Worm (Caenorhabditis elegans) whole organism, early embryonic: ENCODE data around the gene osm-6.

Experiments
- B0310.2 ChIP-seq: sonication (generic microtip); optimal IDR thresholded peaks from 2 replicates; lab custom pipeline; 2016; ENCODE audit warnings: mild to moderate bottlenecking, missing genetic modification characterization, missing compliant biosample characterization
- F13C5.2 ChIP-seq: sonication (generic microtip); optimal IDR thresholded peaks from 2 replicates; lab custom pipeline; 2017; ENCODE audit warnings: mild to moderate bottlenecking, missing genetic modification characterization, inconsistent platforms, missing compliant biosample characterization
- aly-1 ChIP-seq: sonication (generic microtip); optimal IDR thresholded peaks from 2 replicates; lab custom pipeline; 2016; ENCODE audit warnings: missing genetic modification characterization, missing compliant biosample characterization
- ama-1 ChIP-seq: fragments of 150-350 bp; optimal IDR thresholded peaks from 2 replicates; lab custom pipeline; 2014
- ceh-13 ChIP-seq: fragments of 200-800 bp; sonication (Bioruptor generic); optimal IDR thresholded peaks from 2 replicates; lab custom pipeline; 2018; ENCODE audit warnings: mild to moderate bottlenecking, missing genetic modification characterization, missing compliant biosample characterization
- ceh-36 ChIP-seq: sonication (generic microtip); optimal IDR thresholded peaks from 2 replicates; lab custom pipeline; 2016; ENCODE audit warnings: missing genetic modification characterization, inconsistent platforms, missing compliant biosample characterization
- ets-7 ChIP-seq: sonication (generic microtip); optimal IDR thresholded peaks from 2 replicates; lab custom pipeline; 2016; ENCODE audit warnings: missing genotype, missing genetic modification characterization, missing compliant biosample characterization
- flt-1 ChIP-seq: fragments of 200-800 bp; sonication (Bioruptor generic); IDR thresholded peaks from 2 replicates; pipeline ENCODE4 v1.3.6; 2022; ENCODE audit warnings: missing genetic modification characterization, missing compliant biosample characterization
- hmbx-1 ChIP-seq: sonication (generic microtip); optimal IDR thresholded peaks from 2 replicates; lab custom pipeline; 2016; ENCODE audit warnings: mild to moderate bottlenecking, missing genetic modification characterization, missing compliant biosample characterization
- hmg-4 ChIP-seq: fragments of 200-800 bp; sonication (Bioruptor generic); optimal IDR thresholded peaks from 2 replicates; lab custom pipeline; 2018; ENCODE audit warnings: mild to moderate bottlenecking, missing genetic modification characterization, missing compliant biosample characterization
- hnd-1 ChIP-seq: sonication (generic microtip); optimal IDR thresholded peaks from 2 replicates; lab custom pipeline; 2016; ENCODE audit warnings: missing genetic modification characterization, missing compliant biosample characterization
- pes-1 ChIP-seq: fragments of 200-800 bp; sonication (Bioruptor generic); IDR thresholded peaks from 2 replicates; pipeline ENCODE4 v1.3.6; 2022; ENCODE audit warnings: missing genetic modification reagents, missing genetic modification characterization, missing compliant biosample characterization
- scrt-1 ChIP-seq: fragments of 200-800 bp; sonication (Bioruptor generic); IDR thresholded peaks from 2 replicates; pipeline ENCODE4 v1.3.6; 2022; ENCODE audit warnings: missing genetic modification characterization, missing compliant biosample characterization
- sea-1 ChIP-seq: fragments of 200-800 bp; sonication (Bioruptor generic); conservative IDR thresholded peaks from 2 replicates; pipeline ENCODE4 v1.3.6; 2022; ENCODE audit warnings: missing genetic modification characterization, missing compliant biosample characterization
- tbx-11 ChIP-seq: fragments of 200-800 bp; sonication (Bioruptor generic); IDR thresholded peaks from 2 replicates; pipeline ENCODE4 v1.3.6; 2022; ENCODE audit warnings: missing genetic modification characterization, missing compliant biosample characterization
- tbx-37 ChIP-seq: fragments of 200-800 bp; sonication (Bioruptor generic); conservative IDR thresholded peaks from 2 replicates; pipeline ENCODE4 v1.3.6; 2022; ENCODE audit warnings: missing genetic modification reagents, missing genetic modification characterization, missing compliant biosample characterization
- tra-4 ChIP-seq: sonication (generic microtip); optimal IDR thresholded peaks from 2 replicates; lab custom pipeline; 2017; ENCODE audit warnings: missing genetic modification characterization, missing compliant biosample characterization

The osm-6 gene

ce11 chrV:11902161-11902560 lies 25.1 kb downstream of the osm-6 start:
- TF ChIP-seq scrt-1: no peak
- TF ChIP-seq flt-1: no peak
- TF ChIP-seq ets-7: no peak
- no peak for TF ChIP-seq aly-1 (tag; lab: Kevin White, UChicago)
- TF ChIP-seq sea-1: no peak

- no peak for TF ChIP-seq hmg-4 (GFP tag; lab: Kevin White, UChicago)
- TF ChIP-seq tra-4 (tag; lab: Kevin White, UChicago): no peak
- TF ChIP-seq ama-1 (lab: Kevin White, UChicago): no peak
These were observed 26.0 kb downstream of the osm-6 start for ce11 chrV:11901260-11901659.

ce11 chrV:11900127-11900526 lies 27.1 kb downstream of the osm-6 start:
- TF ChIP-seq B0310.2 (tag; lab: Kevin White, UChicago) (no peak), pes-1 (GFP tag; lab: Robert Waterston, UW) (no peak), tbx-37 (GFP tag; lab: Robert Waterston, UW) (no peak), F13C5.2 (tag; lab: Kevin White, UChicago) (no peak), sea-1 (no peak), tra-4 (tag; lab: Kevin White, UChicago) (no peak), flt-1 (no peak), ceh-13 (GFP tag; lab: Kevin White, UChicago) (no peak), tbx-11 (no peak), hmbx-1 (tag; lab: Kevin White, UChicago) (no peak), ets-7 (no peak), ceh-36 (tag; lab: Kevin White, UChicago) (no peak), ama-1 (lab: Kevin White, UChicago) (no peak), hmg-4 (GFP tag; lab: Kevin White, UChicago) (no peak), aly-1 (tag; lab: Kevin White, UChicago) (no peak), scrt-1 (no peak), hnd-1 (tag; lab: Kevin White, UChicago) (no peak)

ce11 chrV:11899149-11899548 lies 28.1 kb downstream of the osm-6 start, which contains the start of gene sma-1:
Gene sma-1, plus strand, starts transcription at chrV:11899449.
- TF ChIP-seq B0310.2 (tag; lab: Kevin White, UChicago) (no peak), F13C5.2 (tag; lab: Kevin White, UChicago) (no peak), ceh-36 (tag; lab: Kevin White, UChicago) (no peak), ama-1 (lab: Kevin White, UChicago) (no peak), ets-7 (no peak), tbx-37 (GFP tag; lab: Robert Waterston, UW) (no peak), tbx-11 (no peak), ceh-13 (GFP tag; lab: Kevin White, UChicago) (no peak), hmbx-1 (tag; lab: Kevin White, UChicago) (no peak), flt-1 (no peak), tra-4 (tag; lab: Kevin White, UChicago) (no peak), hnd-1 (tag; lab: Kevin White, UChicago) (no peak), scrt-1 (no peak), hmg-4 (GFP tag; lab: Kevin White, UChicago) (no peak), sea-1 (no peak), aly-1 (tag; lab: Kevin White, UChicago) (no peak), pes-1 (GFP tag; lab: Robert Waterston, UW) (no peak)

- TF ChIP-seq ama-1 (lab: Kevin White, UChicago): no peak
- no peak for TF ChIP-seq scrt-1
- TF ChIP-seq hnd-1 (tag; lab: Kevin White, UChicago): no peak
- TF ChIP-seq ceh-13 (GFP tag; lab: Kevin White, UChicago): no peak
- TF ChIP-seq tbx-37 (GFP tag; lab: Robert Waterston, UW): no peak
- TF ChIP-seq sea-1: no peak
- no peak for TF ChIP-seq ets-7
- no peak for TF ChIP-seq B0310.2 (tag; lab: Kevin White, UChicago)
- no peak for TF ChIP-seq aly-1 (tag; lab: Kevin White, UChicago)
- no peak for TF ChIP-seq flt-1
- no peak for TF ChIP-seq hmg-4 (GFP tag; lab: Kevin White, UChicago)
- TF ChIP-seq pes-1 (GFP tag; lab: Robert Waterston, UW): no peak
- TF ChIP-seq ceh-36 (tag; lab: Kevin White, UChicago): no peak
- no peak for TF ChIP-seq tra-4 (tag; lab: Kevin White, UChicago)
- no peak for TF ChIP-seq hmbx-1 (tag; lab: Kevin White, UChicago)
These were observed 29.6 kb downstream of the osm-6 start for ce11 chrV:11897604-11898003.

- TF ChIP-seq pes-1 (GFP tag; lab: Robert Waterston, UW) (no peak), hmg-4 (GFP tag; lab: Kevin White, UChicago) (peak; percentile 55)
These were observed 30.8 kb downstream of the osm-6 start for ce11 chrV:11896322-11896898.

- no peak for TF ChIP-seq hnd-1 (tag; lab: Kevin White, UChicago)
- no peak for TF ChIP-seq ceh-13 (GFP tag; lab: Kevin White, UChicago)
- TF ChIP-seq scrt-1: no peak
- no peak for TF ChIP-seq pes-1 (GFP tag; lab: Robert Waterston, UW)
- TF ChIP-seq aly-1 (tag; lab: Kevin White, UChicago): no peak
- no peak for TF ChIP-seq flt-1
- no peak for TF ChIP-seq hmbx-1 (tag; lab: Kevin White, UChicago)
- TF ChIP-seq hmg-4 (GFP tag; lab: Kevin White, UChicago): no peak
- TF ChIP-seq tbx-37 (GFP tag; lab: Robert Waterston, UW): no peak
- TF ChIP-seq tra-4 (tag; lab: Kevin White, UChicago): no peak
- TF ChIP-seq ama-1 (lab: Kevin White, UChicago): no peak
- no peak for TF ChIP-seq ets-7
- TF ChIP-seq ceh-36 (tag; lab: Kevin White, UChicago): no peak
- no peak for TF ChIP-seq sea-1
These were observed 33.3 kb downstream of the osm-6 start, which contains the start of gene K12G11.6 for ce11 chrV:11893975-11894374. Gene K12G11.6, plus strand, starts transcription at chrV:11894331.
